Worm (Caenorhabditis elegans): Measurements from ENCODE around the gene pho-8.

pho-8 gene

DNA sequence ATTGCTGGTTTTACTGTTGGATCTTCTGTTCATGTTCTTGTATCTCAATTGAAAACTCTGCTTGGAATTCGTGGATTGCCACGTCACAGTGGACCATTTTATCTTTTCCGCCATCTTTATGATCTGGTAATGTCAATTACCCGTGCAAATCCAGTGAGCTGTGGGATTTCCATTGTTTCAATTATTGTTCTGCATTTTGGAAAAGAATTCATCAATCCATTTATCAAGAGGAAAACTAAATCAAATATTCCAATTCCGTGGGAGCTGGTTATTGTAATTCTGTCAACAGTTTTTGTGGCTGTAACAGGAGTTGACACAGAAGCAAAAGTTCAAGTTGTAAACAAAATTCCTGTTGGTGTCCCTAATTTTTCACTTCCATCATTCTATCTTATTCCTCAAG is 43.2 kb downstream of the pho-8 start (continued):
- no peak for TF ChIP-seq cebp-2 (GFP tag; IDR thresholded peaks at IDR 0.05)
- no peak for TF ChIP-seq Y67H2A.10 (GFP tag; conservative IDR thresholded peaks at IDR 0.05)
- no peak for TF ChIP-seq lsl-1 (GFP tag; optimal IDR thresholded peaks at IDR 0.05)

DNA sequence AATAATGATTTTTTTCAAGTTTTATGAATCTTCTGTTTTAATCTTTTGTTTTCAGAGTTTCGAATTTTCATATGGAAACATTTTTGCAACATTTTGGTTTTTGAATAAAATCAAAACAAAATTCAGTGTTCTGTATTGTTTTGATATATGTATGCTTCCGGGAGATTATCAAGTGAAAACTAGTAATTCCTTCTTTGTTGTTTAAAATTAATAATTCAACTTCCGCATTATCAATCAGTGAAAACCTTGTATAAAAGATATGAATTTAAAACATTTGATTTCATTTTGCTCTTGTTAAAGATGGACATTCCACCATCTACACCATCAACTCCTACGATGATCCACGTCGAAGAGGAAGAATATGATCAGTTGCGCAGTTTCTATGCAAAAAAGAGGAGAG is 46.3 kb downstream of the pho-8 start, which contains the start of gene sulp-5:
Gene sulp-5 (plus strand): TSS at position 301 of the 400 bp plus-strand sequence.
- TF ChIP-seq lin-26 (GFP tag; IDR thresholded peaks at IDR 0.05) (no peak), F39B2.1 (GFP tag; IDR thresholded peaks at IDR 0.05) (no peak), attf-6 (GFP tag; IDR thresholded peaks at IDR 0.05) (no peak), F57A8.1 (GFP tag; optimal IDR thresholded peaks at IDR 0.05) (no peak), egl-18 (GFP tag; IDR thresholded peaks at IDR 0.05) (no peak), pbrm-1 (GFP tag; IDR thresholded peaks at IDR 0.05) (no peak), xnd-1 (tag; optimal IDR thresholded peaks at IDR 0.05) (no peak), ceh-27 (GFP tag; optimal IDR thresholded peaks at IDR 0.05) (no peak), ceh-58 (GFP tag; IDR thresholded peaks at IDR 0.05) (no peak), B0035.1 (tag; optimal IDR thresholded peaks at IDR 0.05) (no peak), Y95B8A.8 (GFP tag; IDR thresholded peaks at IDR 0.05) (no peak), chd-7 (tag; optimal IDR thresholded peaks at IDR 0.05) (no peak), F37B4.10 (GFP tag; IDR thresholded peaks at IDR 0.05) (no peak), sptf-2 (GFP tag; optimal IDR thresholded peaks at IDR 0.05) (no peak), madf-6 (GFP tag; IDR thresholded peaks at IDR 0.05) (no peak), F49E8.2 (tag; optimal IDR thresholded peaks at IDR 0.05; ENCODE audit: insufficient read depth) (no peak), ceh-91 (GFP tag; IDR thresholded peaks at IDR 0.05) (no peak), C06A6.2 (GFP tag; conservative IDR thresholded peaks at IDR 0.05) (no peak), lin-40 (tag; optimal IDR thresholded peaks at IDR 0.05) (no peak), madf-10 (tag; optimal IDR thresholded peaks at IDR 0.05) (no peak)

DNA sequence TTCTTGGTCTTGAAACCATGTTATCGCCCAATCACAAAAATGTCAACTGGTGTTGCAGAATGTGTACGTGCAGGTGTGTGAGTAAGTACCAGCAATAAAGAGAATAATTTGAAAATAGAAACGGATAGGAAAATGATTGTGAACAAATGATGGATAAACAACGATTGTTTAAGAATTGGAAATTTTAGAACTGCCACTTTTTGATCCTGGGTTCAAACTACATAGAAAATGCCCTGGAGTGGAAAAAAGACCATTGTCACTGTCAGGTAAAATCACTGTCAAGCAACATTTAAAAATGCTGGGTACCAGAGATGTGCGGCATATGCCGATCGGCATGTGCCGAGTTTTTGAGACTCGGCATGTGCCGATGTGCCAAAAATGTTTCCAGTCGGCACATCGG is 49.8 kb downstream of the pho-8 start:
- TF ChIP-seq gei-17 (GFP tag; optimal IDR thresholded peaks at IDR 0.05) (no peak), K11D2.4 (GFP tag; IDR thresholded peaks at IDR 0.05) (no peak), B0336.3 (GFP tag; IDR thresholded peaks at IDR 0.05) (no peak), hlh-12 (tag; optimal IDR thresholded peaks at IDR 0.05) (no peak), F37B4.10 (GFP tag; IDR thresholded peaks at IDR 0.05) (no peak), B0019.2 (GFP tag; conservative IDR thresholded peaks at IDR 0.05) (no peak), egl-44 (GFP tag; IDR thresholded peaks at IDR 0.05) (no peak), ccch-3 (GFP tag; optimal IDR thresholded peaks at IDR 0.05) (no peak)

DNA sequence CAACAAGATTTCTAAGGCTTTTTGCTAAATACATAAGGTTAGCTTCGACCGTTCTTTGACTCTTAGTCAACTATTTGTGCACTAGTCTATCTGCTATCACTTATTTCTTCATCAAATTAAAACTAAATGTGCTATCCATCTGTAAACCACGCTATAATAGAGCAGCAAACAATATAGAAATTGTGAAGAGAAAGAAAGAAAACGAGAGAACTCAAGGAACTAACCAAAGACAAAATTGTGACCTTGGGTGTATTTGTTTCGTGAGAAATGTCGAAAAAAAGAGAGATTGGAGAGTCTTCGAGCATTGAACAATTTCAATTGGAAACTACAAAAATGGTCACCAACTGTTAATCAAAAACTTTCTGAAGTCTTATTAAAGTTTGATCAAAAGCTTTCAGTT is 51.7 kb downstream of the pho-8 start:
- TF ChIP-seq lsl-1 (GFP tag; optimal IDR thresholded peaks at IDR 0.05) (no peak), pha-4 (tag; optimal IDR thresholded peaks at IDR 0.05) (peak; percentile 33), nhr-80 (tag; optimal IDR thresholded peaks at IDR 0.05) (peak; percentile 75)
